Fruit fly (Drosophila melanogaster) whole organism, embryonic: ENCODE results near the gene nAChRalpha6.

ENCODE experiments used
- Adf1 ChIP-seq: fragments of 200-800 bp; sonication (Bioruptor generic); IDR thresholded peaks from 2 replicates; pipeline ENCODE4 v1.3.6; 2022; ENCODE audit warnings: missing biosample characterization, missing genetic modification characterization
- Aef1 ChIP-seq: fragments of 200-800 bp; sonication (Bioruptor generic); IDR thresholded peaks from 3 replicates; pipeline ENCODE4 v1.3.6; 2022; ENCODE audit warnings: missing biosample characterization, missing genetic modification characterization
- B-H2 ChIP-seq: fragments of 200-800 bp; sonication (Bioruptor generic); optimal IDR thresholded peaks from 2 replicates; lab custom pipeline; 2018; ENCODE audit warnings: missing biosample characterization, mild to moderate bottlenecking, missing genetic modification characterization
- CG11456 ChIP-seq: fragments of 200-800 bp; sonication (Bioruptor generic); IDR thresholded peaks from 3 replicates; pipeline ENCODE4 v1.3.6; 2022; ENCODE audit warnings: missing biosample characterization, missing genetic modification characterization
- CG12219 ChIP-seq: fragments of 200-800 bp; sonication (Bioruptor generic); optimal IDR thresholded peaks from 3 replicates; lab custom pipeline; 2018; ENCODE audit warnings: missing biosample characterization, mild to moderate bottlenecking, missing genetic modification characterization
- CG12769 ChIP-seq: fragments of 200-800 bp; sonication (Bioruptor generic); optimal IDR thresholded peaks from 2 replicates; lab custom pipeline; 2019; ENCODE audit warnings: missing biosample characterization, mild to moderate bottlenecking, missing genetic modification characterization, moderate library complexity
- CG14014 ChIP-seq: fragments of 200-800 bp; sonication (Bioruptor generic); IDR thresholded peaks from 2 replicates; pipeline ENCODE4 v1.3.6; 2022; ENCODE audit warnings: missing biosample characterization, missing genetic modification characterization
- CG14667 ChIP-seq: fragments of 200-800 bp; sonication (Bioruptor generic); IDR thresholded peaks from 2 replicates; pipeline ENCODE4 v1.3.6; 2022; ENCODE audit warnings: missing biosample characterization, missing genetic modification characterization
- CG1529 ChIP-seq: fragments of 200-800 bp; sonication (Bioruptor generic); optimal IDR thresholded peaks from 3 replicates; lab custom pipeline; 2018; ENCODE audit warnings: missing biosample characterization, missing genetic modification characterization
- CG1647 ChIP-seq: fragments of 200-800 bp; sonication (Bioruptor generic); optimal IDR thresholded peaks from 3 replicates; lab custom pipeline; 2016; ENCODE audit warnings: missing biosample characterization, missing genetic modification characterization
- CG16863 ChIP-seq: fragments of 200-800 bp; sonication (Bioruptor generic); optimal IDR thresholded peaks from 3 replicates; lab custom pipeline; 2016; ENCODE audit warnings: missing biosample characterization, missing genetic modification characterization
- CG18262 ChIP-seq: fragments of 200-800 bp; optimal IDR thresholded peaks from 3 replicates; lab custom pipeline; 2019; ENCODE audit warnings: missing biosample characterization, mild to moderate bottlenecking, missing genetic modification characterization, moderate library complexity
- CG2712 ChIP-seq: fragments of 200-800 bp; optimal IDR thresholded peaks from 3 replicates; lab custom pipeline; 2019; ENCODE audit warnings: missing biosample characterization, mild to moderate bottlenecking, missing genetic modification characterization, moderate library complexity
- CG3065 ChIP-seq: fragments of 200-800 bp; sonication (Bioruptor generic); optimal IDR thresholded peaks from 2 replicates; lab custom pipeline; 2016; ENCODE audit warnings: missing biosample characterization, missing genetic modification characterization
- CG33213 ChIP-seq: fragments of 200-800 bp; sonication (Bioruptor generic); optimal IDR thresholded peaks from 3 replicates; lab custom pipeline; 2016; ENCODE audit warnings: missing biosample characterization, missing genetic modification characterization
- CG4404 ChIP-seq: fragments of 200-800 bp; sonication (Bioruptor generic); IDR thresholded peaks from 2 replicates; pipeline ENCODE4 v1.3.6; 2022; ENCODE audit warnings: missing biosample characterization, missing genetic modification characterization
- CG6813 ChIP-seq: fragments of 200-800 bp; sonication (Bioruptor generic); optimal IDR thresholded peaks from 2 replicates; lab custom pipeline; 2017; ENCODE audit warnings: missing biosample characterization, missing genetic modification characterization, mild to moderate bottlenecking, moderate library complexity, missing genetic modification reagents
- CG7357 ChIP-seq: fragments of 200-800 bp; sonication (Bioruptor generic); IDR thresholded peaks from 3 replicates; pipeline ENCODE4 v1.3.6; 2022; ENCODE audit warnings: missing biosample characterization, missing genetic modification characterization
- CG9437 ChIP-seq: fragments of 200-800 bp; sonication (Bioruptor generic); optimal IDR thresholded peaks from 2 replicates; lab custom pipeline; 2018; ENCODE audit warnings: missing biosample characterization, mild to moderate bottlenecking, missing genetic modification characterization
- D19B ChIP-seq: fragments of 200-800 bp; sonication (Bioruptor generic); optimal IDR thresholded peaks from 2 replicates; lab custom pipeline; 2017; ENCODE audit warnings: missing biosample characterization, mild to moderate bottlenecking, missing genetic modification characterization
- HLHmδ ChIP-seq: fragments of 200-800 bp; sonication (Bioruptor generic); optimal IDR thresholded peaks from 2 replicates; lab custom pipeline; 2018; ENCODE audit warnings: missing biosample characterization, mild to moderate bottlenecking, missing genetic modification characterization, moderate library complexity
- Hr51 ChIP-seq, 2 experiments: fragments of 200-800 bp; sonication (Bioruptor generic); optimal IDR thresholded peaks; 2 replicates in 1 of 2; 3 replicates in 1 of 2; lab custom pipeline; 2016 to 2018; ENCODE audit warnings: missing biosample characterization in 2 of 2, missing genetic modification characterization in 2 of 2, mild to moderate bottlenecking in 1 of 2, moderate library complexity in 1 of 2
- Hsf ChIP-seq: fragments of 200-800 bp; sonication (Bioruptor generic); optimal IDR thresholded peaks from 3 replicates; lab custom pipeline; 2016; ENCODE audit warnings: missing biosample characterization, missing genetic modification characterization
- Lpt ChIP-seq: fragments of >200 bp; optimal IDR thresholded peaks from 2 replicates; lab custom pipeline; 2018; ENCODE audit warnings: missing biosample characterization, missing genetic modification characterization
- MBD-R2 ChIP-seq: fragments of 200-800 bp; sonication (Bioruptor generic); IDR thresholded peaks from 2 replicates; pipeline ENCODE4 v1.3.6; 2022; ENCODE audit warnings: missing biosample characterization, missing genetic modification characterization
- Mad ChIP-seq: fragments of 200-800 bp; sonication (Bioruptor generic); optimal IDR thresholded peaks from 2 replicates; lab custom pipeline; 2016; ENCODE audit warnings: missing biosample characterization, missing genetic modification characterization
- Med ChIP-seq: fragments of 200-800 bp; sonication (Bioruptor generic); peaks from one replicate; lab custom pipeline; 2016; ENCODE audit warnings: missing biosample characterization, missing genetic modification characterization, mild to moderate bottlenecking, inconsistent platforms, moderate library complexity
- Scr ChIP-seq: fragments of 200-800 bp; sonication (Bioruptor generic); IDR thresholded peaks from 2 replicates; pipeline ENCODE4 v1.3.6; 2022; ENCODE audit warnings: missing biosample characterization, missing genetic modification characterization; ENCODE audit not compliant: partially characterized antibody
- Sin3A ChIP-seq: fragments of >200 bp; optimal IDR thresholded peaks from 2 replicates; lab custom pipeline; 2018
- Taf1 ChIP-seq: fragments of 200-800 bp; sonication (Bioruptor generic); IDR thresholded peaks from 2 replicates; pipeline ENCODE4 v1.3.6; 2022; ENCODE audit warnings: missing biosample characterization, missing genetic modification characterization
- aop ChIP-seq: fragments of 200-800 bp; sonication (Bioruptor generic); IDR thresholded peaks from 2 replicates; pipeline ENCODE4 v1.3.6; 2022; ENCODE audit warnings: missing biosample characterization, missing genetic modification characterization
- ap ChIP-seq: fragments of 200-800 bp; sonication (Bioruptor generic); IDR thresholded peaks from 2 replicates; pipeline ENCODE4 v1.3.6; 2022; ENCODE audit warnings: missing biosample characterization, missing genetic modification characterization
- bab2 ChIP-seq: fragments of 200-800 bp; sonication (Bioruptor generic); optimal IDR thresholded peaks from 2 replicates; lab custom pipeline; 2016; ENCODE audit warnings: missing biosample characterization, missing genetic modification characterization
- cad ChIP-seq: fragments of >200 bp; optimal IDR thresholded peaks from 2 replicates; lab custom pipeline; 2017; ENCODE audit warnings: missing biosample characterization, missing genetic modification characterization
- cwo ChIP-seq: fragments of 200-800 bp; sonication (Bioruptor generic); optimal IDR thresholded peaks from 3 replicates; lab custom pipeline; 2017; ENCODE audit warnings: missing biosample characterization, missing genetic modification characterization, mild to moderate bottlenecking, moderate library complexity, missing genetic modification reagents
- disco-r ChIP-seq: fragments of 200-800 bp; sonication (Bioruptor generic); optimal IDR thresholded peaks from 2 replicates; lab custom pipeline; 2016; ENCODE audit warnings: missing biosample characterization, missing genetic modification characterization
- dm ChIP-seq: fragments of 200-800 bp; sonication (Bioruptor generic); optimal IDR thresholded peaks from 3 replicates; lab custom pipeline; 2016; ENCODE audit warnings: missing biosample characterization, missing genetic modification characterization
- dpn ChIP-seq, 2 experiments: fragments of 200-800 bp; sonication (Bioruptor generic); optimal IDR thresholded peaks; 3 replicates each; lab custom pipeline; 2016; ENCODE audit warnings: missing biosample characterization in 2 of 2, missing genetic modification characterization in 2 of 2
- emc ChIP-seq: fragments of 200-800 bp; sonication (Bioruptor generic); optimal IDR thresholded peaks from 2 replicates; lab custom pipeline; 2016; ENCODE audit warnings: missing biosample characterization, missing genetic modification characterization
- ewg ChIP-seq: fragments of 200-800 bp; sonication (Bioruptor generic); optimal IDR thresholded peaks from 3 replicates; lab custom pipeline; 2017; ENCODE audit warnings: mild to moderate bottlenecking, missing biosample characterization, missing genetic modification reagents, missing genetic modification characterization
- gce ChIP-seq: fragments of 200-800 bp; sonication (Bioruptor generic); IDR thresholded peaks from 3 replicates; pipeline ENCODE4 v1.3.6; 2022; ENCODE audit warnings: missing biosample characterization, missing genetic modification characterization
- grau ChIP-seq: fragments of 200-800 bp; optimal IDR thresholded peaks from 3 replicates; lab custom pipeline; 2019; ENCODE audit warnings: missing biosample characterization, mild to moderate bottlenecking, missing genetic modification characterization, moderate library complexity
- h ChIP-seq: fragments of >200 bp; optimal IDR thresholded peaks from 2 replicates; lab custom pipeline; 2017
- hth ChIP-seq: fragments of >200 bp; optimal IDR thresholded peaks from 2 replicates; lab custom pipeline; 2017; ENCODE audit warnings: inconsistent platforms
- klu ChIP-seq: fragments of 200-800 bp; sonication (Bioruptor generic); IDR thresholded peaks from 2 replicates; pipeline ENCODE4 v1.3.6; 2022; ENCODE audit warnings: missing biosample characterization, missing genetic modification characterization
- luna ChIP-seq: fragments of 200-800 bp; sonication (Bioruptor generic); optimal IDR thresholded peaks from 2 replicates; lab custom pipeline; 2016; ENCODE audit warnings: missing biosample characterization, missing genetic modification characterization
- mld ChIP-seq: fragments of 200-800 bp; sonication (Bioruptor generic); IDR thresholded peaks from 3 replicates; pipeline ENCODE4 v1.3.6; 2022; ENCODE audit warnings: missing biosample characterization, missing genetic modification characterization; ENCODE audit not compliant: partially characterized antibody
- peb ChIP-seq: fragments of 200-800 bp; sonication (Bioruptor generic); IDR thresholded peaks from 2 replicates; pipeline ENCODE4 v1.3.6; 2022; ENCODE audit warnings: missing biosample characterization, missing genetic modification characterization
- prd ChIP-seq, 3 experiments: fragments of >200 bp in 2 of 3; fragments of 200-800 bp in 1 of 3; sonication (Bioruptor generic) in 1 of 3; optimal IDR thresholded peaks in 2 of 3; IDR thresholded peaks in 1 of 3; 2 replicates in 2 of 3; 3 replicates in 1 of 3; pipeline versions ENCODE4 v1.3.6 to Lab custom; 2017 to 2022; ENCODE audit warnings: missing biosample characterization in 1 of 3, missing genetic modification characterization in 1 of 3
- ro ChIP-seq: fragments of 200-800 bp; sonication (Bioruptor generic); IDR thresholded peaks from 2 replicates; pipeline ENCODE4 v1.3.6; 2022; ENCODE audit warnings: missing biosample characterization, missing genetic modification characterization
- sd ChIP-seq: fragments of 200-800 bp; sonication (Bioruptor generic); optimal IDR thresholded peaks from 3 replicates; lab custom pipeline; 2018; ENCODE audit warnings: missing biosample characterization, mild to moderate bottlenecking, missing genetic modification characterization, moderate library complexity
- sens ChIP-seq: fragments of 200-800 bp; sonication (Bioruptor generic); peaks from one replicate; lab custom pipeline; 2016; ENCODE audit warnings: missing biosample characterization, missing genetic modification characterization
- wek ChIP-seq: fragments of 200-800 bp; sonication (Bioruptor generic); optimal IDR thresholded peaks from 3 replicates; lab custom pipeline; 2018; ENCODE audit warnings: missing biosample characterization, mild to moderate bottlenecking, missing genetic modification characterization, moderate library complexity

The nAChRalpha6 gene

DNA sequence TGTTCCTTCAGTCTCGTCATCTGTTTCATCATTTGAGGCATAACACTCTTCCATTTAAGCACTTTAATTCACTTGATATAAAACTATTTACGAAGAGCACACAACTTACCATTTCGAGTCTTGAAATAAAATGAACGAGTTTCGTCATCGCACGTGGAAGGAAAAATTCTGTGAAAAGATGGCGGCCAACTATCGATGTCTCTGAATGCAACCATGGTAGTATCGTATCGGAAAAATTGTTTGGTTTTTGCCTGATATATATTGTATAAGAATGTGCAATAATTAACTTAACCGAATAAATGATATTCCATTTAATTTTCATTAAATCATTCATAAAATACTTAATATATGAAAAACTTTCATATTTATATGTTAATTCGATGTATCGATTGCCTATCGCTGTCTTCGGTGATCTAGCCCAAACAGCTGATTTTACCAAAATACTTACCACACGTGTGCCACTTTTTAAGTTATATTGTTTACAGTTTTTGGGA is 8.9 kb upstream of the nAChRalpha6 start, which contains the start of gene Bka (continued):
- TF ChIP-seq CG1647 (no peak), bab2 (GFP tag; lab: Kevin White, UChicago) (no peak), CG11456 (GFP tag; lab: Robert Waterston, UW) (no peak), cwo (GFP tag; lab: Kevin White, UChicago) (peak; percentile 54), aop (GFP tag; lab: Robert Waterston, UW) (no peak), CG3065 (GFP tag; lab: Kevin White, UChicago) (no peak), dm (peak; percentile 91), CG4404 (GFP tag; lab: Robert Waterston, UW) (no peak), ewg (GFP tag; lab: Kevin White, UChicago) (no peak), ap (GFP tag; lab: Robert Waterston, UW) (no peak), gce (GFP tag; lab: Robert Waterston, UW) (no peak), Lpt (no peak), hth (no peak), Hsf (GFP tag; lab: Kevin White, UChicago) (peak; percentile 17), CG6813 (GFP tag; lab: Kevin White, UChicago) (no peak), disco-r (GFP tag; lab: Kevin White, UChicago) (no peak), Mad (peak; percentile 15), cad (GFP tag; lab: Kevin White, UChicago) (no peak), CG18262 (tag; lab: Kevin White, UChicago) (peak; percentile 69), CG33213 (GFP tag; lab: Kevin White, UChicago) (peak; percentile 20), h (no peak), Scr (GFP tag; lab: Robert Waterston, UW) (peak; percentile 99), sens (GFP tag; lab: Kevin White, UChicago) (peak; percentile 79), emc (GFP tag; lab: Kevin White, UChicago) (no peak), CG14014 (GFP tag; lab: Robert Waterston, UW) (no peak), sd (tag; lab: Kevin White, UChicago) (peak; percentile 88), mld (GFP tag; lab: Robert Waterston, UW) (peak; percentile 94), wek (GFP tag; lab: Kevin White, UChicago) (peak; percentile 40), HLHmδ (GFP tag; lab: Kevin White, UChicago) (no peak), D19B (no peak), CG12219 (peak; percentile 6), CG12769 (tag; lab: Kevin White, UChicago) (peak; percentile 55), B-H2 (GFP tag; lab: Kevin White, UChicago) (peak; percentile 81), CG9437 (GFP tag; lab: Kevin White, UChicago) (peak; percentile 63), CG1529 (peak; percentile 26), CG14667 (no peak), Taf1 (GFP tag; lab: Robert Waterston, UW) (no peak), prd (optimal IDR thresholded peaks at IDR 0.05; lab: Kevin White, UChicago) (no peak), prd (GFP tag; IDR thresholded peaks at IDR 0.05; lab: Robert Waterston, UW) (no peak), MBD-R2 (GFP tag; lab: Robert Waterston, UW) (peak; percentile 65), CG7357 (no peak), klu (GFP tag; lab: Robert Waterston, UW) (no peak), dpn (GFP tag; optimal IDR thresholded peaks at IDR 0.05; lab: Kevin White, UChicago) (peak in 1 of 2 experiments; percentile 23), Adf1 (GFP tag; lab: Robert Waterston, UW) (peak; percentile 10; the same call in 1 of the 2 replicates), CG16863 (GFP tag; lab: Kevin White, UChicago) (no peak), Hr51 (GFP tag; optimal IDR thresholded peaks at IDR 0.05; lab: Kevin White, UChicago) (peak in 1 of 2 experiments; percentile 52), peb (no peak), ro (no peak), luna (GFP tag; lab: Kevin White, UChicago) (no peak), grau (tag; lab: Kevin White, UChicago) (peak; percentile 73), Sin3A (lab: Kevin White, UChicago) (peak; percentile 77), CG2712 (tag; lab: Kevin White, UChicago) (peak; percentile 71), Aef1 (no peak), Med (GFP tag; lab: Kevin White, UChicago) (peak; percentile 93)
